Fruit fly (Drosophila melanogaster): ENCODE measurements around the gene CG6791.

- no peak for TF ChIP-seq ttk (optimal IDR thresholded peaks at IDR 0.05)
- no peak for TF ChIP-seq insv (optimal IDR thresholded peaks at IDR 0.05)
- no peak for TF ChIP-seq h (optimal IDR thresholded peaks at IDR 0.05)
- no peak for TF ChIP-seq psq (optimal IDR thresholded peaks at IDR 0.05)
- no peak for TF ChIP-seq Myc (optimal IDR thresholded peaks at IDR 0.05)
- no peak for TF ChIP-seq Sin3A (optimal IDR thresholded peaks at IDR 0.05)
These were observed 14.9 kb upstream of the CG6791 start for dm6 chr3R:11604654-11605436.
